Fruit fly (Drosophila melanogaster) Kc167 (cell line): ENCODE measurements around the gene Mical.

ENCODE experiments used
- Myc ChIP-seq: fragments of >200 bp; optimal IDR thresholded peaks from 2 replicates; lab custom pipeline; 2017; ENCODE audit warnings: missing external identifiers
- Sin3A ChIP-seq: fragments of >200 bp; optimal IDR thresholded peaks from 2 replicates; lab custom pipeline; 2018; ENCODE audit warnings: missing external identifiers
- h ChIP-seq: fragments of >200 bp; optimal IDR thresholded peaks from 3 replicates; lab custom pipeline; 2018; ENCODE audit warnings: missing external identifiers
- insv ChIP-seq: fragments of >200 bp; optimal IDR thresholded peaks from 3 replicates; lab custom pipeline; 2018; ENCODE audit warnings: missing external identifiers
- psq ChIP-seq: fragments of >200 bp; optimal IDR thresholded peaks from 2 replicates; lab custom pipeline; 2017; ENCODE audit warnings: missing external identifiers
- ttk ChIP-seq: sonication (Bioruptor generic); optimal IDR thresholded peaks from 2 replicates; lab custom pipeline; 2017; ENCODE audit warnings: missing external identifiers

The Mical gene

DNA sequence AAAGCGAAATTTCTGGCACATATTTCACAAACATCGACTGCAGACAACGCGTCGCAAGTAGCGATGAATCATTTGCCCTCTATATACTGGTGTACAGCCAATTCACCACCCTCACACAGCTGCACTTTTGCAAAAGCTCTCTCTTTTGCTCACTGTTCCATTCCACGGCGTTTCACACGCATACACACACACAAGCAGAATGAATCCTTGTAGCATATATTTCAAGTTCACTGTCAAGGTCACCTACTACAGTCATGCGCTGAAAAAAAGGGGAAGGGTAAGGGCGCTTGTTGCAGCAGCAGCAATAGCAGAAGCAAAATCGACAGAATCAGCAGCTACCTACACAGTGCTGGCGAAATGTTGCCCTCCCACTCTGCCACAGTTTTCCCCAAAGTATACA is 38.0 kb upstream of the Mical start:
- no peak for TF ChIP-seq psq

DNA sequence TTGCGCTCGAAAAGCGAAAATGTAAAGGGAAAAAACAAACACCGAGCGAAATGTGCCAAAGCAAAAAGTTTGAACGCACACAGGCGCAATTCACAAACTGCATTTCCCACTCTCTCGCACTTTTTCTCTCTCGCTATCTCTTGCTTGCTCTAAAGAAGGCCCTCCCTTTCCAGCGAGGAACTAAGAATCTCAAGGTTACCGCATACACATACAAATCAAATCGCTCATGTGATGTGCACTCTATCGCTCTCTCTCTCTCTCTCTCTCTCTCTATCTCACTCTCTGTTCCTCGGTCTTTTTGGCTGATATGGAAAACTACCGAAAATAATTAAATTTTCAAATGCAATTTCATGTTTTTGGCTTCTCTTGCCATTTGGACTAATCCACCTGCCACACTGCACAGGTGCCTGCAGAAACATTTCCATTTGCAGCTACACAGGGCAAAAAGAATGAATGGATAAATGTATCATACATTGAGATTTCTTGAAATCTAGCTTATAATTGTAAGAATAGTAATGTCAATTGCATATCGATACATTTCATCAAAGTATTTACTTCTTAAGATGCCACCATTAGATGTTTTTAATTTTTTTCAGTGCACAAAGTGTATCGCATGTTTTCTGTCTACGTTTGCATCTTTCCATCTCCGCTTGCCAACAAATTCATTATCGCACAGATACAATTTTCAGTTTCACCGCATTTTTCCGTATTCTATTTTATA is 36.7 kb upstream of the Mical start:
- no peak for TF ChIP-seq Sin3A (lab: Kevin White, UChicago)
- no peak for TF ChIP-seq insv (lab: Kevin White, UChicago)
- no peak for TF ChIP-seq h
- TF ChIP-seq psq: no peak
- TF ChIP-seq Myc (lab: Kevin White, UChicago): no peak
- TF ChIP-seq ttk (lab: Kevin White, UChicago): no peak

DNA sequence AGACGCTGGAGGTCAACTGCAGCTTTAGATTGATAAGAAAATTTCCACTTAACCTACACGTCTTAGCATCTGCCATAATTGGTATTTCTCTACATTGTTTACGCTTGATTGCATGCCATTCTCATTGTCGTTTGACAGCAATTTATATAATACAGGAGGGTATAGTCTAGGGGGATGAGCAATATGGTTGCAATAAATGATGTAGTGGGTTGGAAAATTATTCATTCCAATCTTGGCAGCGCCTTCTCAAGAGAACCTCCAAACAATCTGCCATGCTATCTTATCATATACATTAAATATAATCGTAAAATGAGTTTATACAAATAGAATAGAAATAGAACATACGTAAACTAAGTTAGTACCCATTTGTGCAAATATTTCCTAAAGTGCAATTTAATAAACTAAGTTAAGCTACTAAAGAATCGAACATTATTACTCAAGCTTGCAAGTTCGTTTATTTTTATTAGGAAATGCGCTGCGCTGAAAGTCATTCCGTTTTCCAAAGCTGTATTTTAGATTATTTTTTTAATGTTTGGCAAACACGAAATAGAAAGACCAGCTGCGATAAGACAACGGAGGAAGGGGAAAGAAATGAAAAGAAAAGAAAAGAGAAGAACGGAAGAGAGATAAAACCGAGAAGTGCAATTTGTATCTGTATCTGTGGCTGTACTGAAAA is 35.9 kb upstream of the Mical start:
- TF ChIP-seq psq: no peak
- TF ChIP-seq ttk (lab: Kevin White, UChicago): no peak
- TF ChIP-seq h: no peak
- no peak for TF ChIP-seq Myc (lab: Kevin White, UChicago)
- no peak for TF ChIP-seq Sin3A (lab: Kevin White, UChicago)
- no peak for TF ChIP-seq insv (lab: Kevin White, UChicago)

DNA sequence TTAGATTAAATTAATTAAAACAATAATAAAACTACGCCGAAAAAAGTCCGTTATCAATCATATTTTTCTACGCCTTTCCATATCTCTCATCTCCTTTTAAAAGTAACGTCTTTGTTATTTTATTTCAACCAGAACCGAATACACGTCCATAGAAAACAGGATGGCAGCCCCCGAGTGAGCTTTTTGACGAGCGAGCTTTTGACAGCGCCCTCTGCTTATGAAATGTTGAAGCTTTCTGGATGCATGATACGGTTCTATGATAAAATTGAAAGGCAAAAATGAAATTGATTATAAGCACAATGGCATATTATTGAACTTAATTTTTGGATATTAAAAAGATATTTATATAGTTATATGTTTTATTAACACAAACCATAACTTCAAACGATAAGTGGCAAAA is 34.0 kb upstream of the Mical start:
- TF ChIP-seq Myc (lab: Kevin White, UChicago): no peak
- no peak for TF ChIP-seq h
- no peak for TF ChIP-seq insv (lab: Kevin White, UChicago)
- TF ChIP-seq ttk (lab: Kevin White, UChicago): no peak
- no peak for TF ChIP-seq Sin3A (lab: Kevin White, UChicago)
- no peak for TF ChIP-seq psq

DNA sequence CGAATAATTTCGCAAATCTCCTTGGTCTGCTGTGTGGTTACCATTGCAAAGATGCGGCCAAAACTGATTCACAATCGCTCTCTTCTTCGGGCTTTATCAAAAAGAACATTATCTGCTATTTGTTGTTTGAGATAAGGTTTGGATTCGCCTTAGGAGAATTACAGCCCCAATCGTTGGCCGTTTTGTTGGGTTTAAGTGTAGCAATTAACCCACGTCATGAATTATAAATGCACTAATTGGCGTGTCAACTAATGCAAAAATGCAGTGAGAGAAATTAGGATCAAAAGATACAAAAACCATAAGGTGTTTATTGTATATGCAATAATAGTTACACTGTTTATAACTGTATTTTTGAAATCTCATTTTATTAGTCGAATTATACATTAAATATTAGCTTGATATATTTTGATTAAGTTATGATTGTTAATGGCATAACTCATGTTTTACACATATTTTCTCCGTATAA is 32.7 kb upstream of the Mical start, which contains the start of gene Alp13:
Gene Alp13 (minus strand): TSS at position 51 of the 466 bp plus-strand sequence.
- TF ChIP-seq h (no peak), insv (lab: Kevin White, UChicago) (no peak), Sin3A (lab: Kevin White, UChicago) (no peak), ttk (lab: Kevin White, UChicago) (no peak), Myc (lab: Kevin White, UChicago) (no peak), psq (no peak)

DNA sequence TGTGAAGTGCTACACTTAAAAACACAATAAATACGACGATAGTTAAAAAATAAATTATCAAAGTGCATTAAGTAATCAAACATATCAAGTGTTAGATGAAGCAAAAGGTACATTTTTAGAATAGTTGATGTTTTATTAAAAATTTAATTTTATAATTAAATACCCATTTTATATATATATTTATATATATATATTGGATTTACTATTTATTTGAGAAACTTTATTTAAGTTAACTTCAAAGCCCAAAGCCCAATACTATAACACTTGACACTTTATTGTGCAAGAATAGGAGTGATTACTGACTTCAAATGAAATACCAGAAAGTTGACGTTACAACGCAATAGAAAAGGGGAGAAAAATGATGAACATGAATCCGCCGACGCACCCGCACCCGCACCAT is 28.1 kb upstream of the Mical start, which contains the start of gene nerfin-2:
Gene nerfin-2 (plus strand): TSS at position 301 of the 400 bp plus-strand sequence.
- TF ChIP-seq ttk (lab: Kevin White, UChicago) (no peak), Myc (lab: Kevin White, UChicago) (no peak), insv (lab: Kevin White, UChicago) (no peak), Sin3A (lab: Kevin White, UChicago) (no peak)

DNA sequence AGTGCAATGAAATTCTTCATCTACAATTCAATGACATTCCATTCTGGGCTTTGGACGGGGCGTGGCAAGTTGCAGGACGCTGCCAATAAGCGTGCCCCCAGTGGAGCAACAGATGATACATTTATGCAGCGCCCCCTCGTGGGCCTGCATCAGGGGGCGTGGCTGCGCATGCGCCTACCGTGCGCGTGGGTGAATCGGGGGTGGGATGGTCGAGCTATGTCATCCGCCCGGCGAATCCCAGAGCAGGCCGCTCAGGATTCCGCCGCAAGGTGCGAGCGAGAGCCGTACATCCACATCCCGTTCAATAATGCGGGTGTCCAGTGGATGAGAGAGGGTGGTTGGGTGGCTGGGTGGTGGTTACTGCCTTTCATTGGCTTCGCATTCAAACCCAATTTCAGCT is 27.5 kb upstream of the Mical start:
- TF ChIP-seq h (no peak), psq (no peak), Sin3A (lab: Kevin White, UChicago) (no peak), ttk (lab: Kevin White, UChicago) (no peak), Myc (lab: Kevin White, UChicago) (no peak), insv (lab: Kevin White, UChicago) (no peak)

DNA sequence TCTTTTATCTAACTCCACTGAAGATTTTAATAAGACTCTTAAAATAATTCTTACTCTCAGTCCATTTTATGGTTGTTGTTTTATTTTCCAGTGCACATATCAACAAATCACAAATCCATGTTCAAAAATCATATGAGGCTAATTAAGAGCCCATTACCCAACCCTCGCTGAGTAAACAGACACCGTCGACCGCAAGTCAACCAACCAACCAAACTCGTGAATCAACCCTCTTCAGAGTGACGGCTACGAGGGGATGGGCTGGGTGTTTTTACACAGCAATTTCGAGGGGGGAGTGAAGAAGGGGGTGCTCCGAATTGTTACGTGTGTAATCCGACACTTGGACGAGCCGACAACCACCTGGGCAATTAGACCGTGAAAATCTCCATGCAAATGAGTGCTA is 26.1 kb upstream of the Mical start:
- TF ChIP-seq ttk (lab: Kevin White, UChicago): no peak
- no peak for TF ChIP-seq h
- TF ChIP-seq Sin3A (lab: Kevin White, UChicago): no peak
- no peak for TF ChIP-seq psq
- no peak for TF ChIP-seq insv (lab: Kevin White, UChicago)
- TF ChIP-seq Myc (lab: Kevin White, UChicago): no peak

DNA sequence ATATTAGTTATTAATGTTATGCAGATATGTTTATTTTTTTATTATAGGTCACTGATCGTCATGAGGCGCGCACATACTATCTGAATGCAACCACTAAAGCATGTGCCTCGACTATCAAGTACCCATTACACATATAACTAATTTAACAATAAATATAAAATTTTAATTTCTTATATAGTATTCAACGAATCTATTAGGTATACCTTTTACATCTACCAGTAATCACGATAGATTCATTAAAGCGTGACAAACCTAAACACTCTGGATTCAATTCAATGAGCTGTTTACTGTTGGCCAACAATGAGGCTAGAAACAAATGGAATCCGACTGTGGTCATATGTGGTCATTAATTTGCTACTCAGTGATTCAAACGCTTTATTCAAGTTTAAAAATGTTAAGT is 24.9 kb upstream of the Mical start, which contains the start of gene CG33784:
Gene CG33784 (plus strand): TSS at position 301 of the 400 bp plus-strand sequence.
- TF ChIP-seq ttk (lab: Kevin White, UChicago) (no peak), psq (no peak), Sin3A (lab: Kevin White, UChicago) (no peak), insv (lab: Kevin White, UChicago) (no peak), h (no peak), Myc (lab: Kevin White, UChicago) (no peak)

DNA sequence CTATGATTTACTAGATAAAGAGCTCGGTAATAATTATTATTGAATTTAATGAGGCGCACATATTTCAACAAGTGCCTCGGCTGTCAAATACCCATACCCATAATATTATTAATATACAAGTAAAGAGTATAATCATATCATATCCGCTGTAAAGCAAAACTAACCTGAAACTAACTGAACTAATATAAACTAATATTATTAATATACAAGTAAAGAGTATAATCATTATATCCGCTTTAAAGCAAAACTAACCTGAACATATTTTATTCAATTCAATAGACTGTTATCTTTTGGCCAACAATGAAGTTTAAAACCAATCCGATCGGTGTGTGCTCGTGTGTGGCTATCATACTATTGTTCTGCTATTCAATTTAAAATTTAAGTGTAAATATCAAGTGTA is 23.8 kb upstream of the Mical start, which contains the start of gene CG33783:
Gene CG33783 (plus strand): TSS at position 301 of the 400 bp plus-strand sequence.
- TF ChIP-seq h (no peak), insv (lab: Kevin White, UChicago) (no peak), psq (no peak), ttk (lab: Kevin White, UChicago) (no peak), Sin3A (lab: Kevin White, UChicago) (no peak), Myc (lab: Kevin White, UChicago) (no peak)

DNA sequence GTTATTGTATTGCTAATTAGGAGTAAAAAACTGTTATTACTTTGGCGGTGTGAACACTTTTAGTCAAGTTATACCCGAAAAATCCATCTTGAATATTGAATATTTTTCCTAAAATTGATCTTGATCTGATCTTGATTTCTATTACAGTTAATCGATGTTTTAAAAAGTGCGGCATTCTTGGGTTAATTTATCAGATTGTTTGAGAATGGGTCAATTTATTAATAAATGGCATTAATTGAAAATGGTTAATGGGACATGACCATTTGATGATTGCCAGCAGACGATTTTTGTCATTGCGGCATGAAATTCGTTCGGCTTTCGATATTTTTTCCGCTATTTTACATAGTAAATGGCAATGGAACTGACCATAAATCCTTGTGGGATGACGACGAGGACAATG is 21.0 kb upstream of the Mical start, which contains the start of gene CG33631:
Gene CG33631 (plus strand): TSS at position 301 of the 400 bp plus-strand sequence.
- TF ChIP-seq psq: no peak
- no peak for TF ChIP-seq Sin3A (lab: Kevin White, UChicago)
- TF ChIP-seq insv (lab: Kevin White, UChicago): no peak
- TF ChIP-seq Myc (lab: Kevin White, UChicago): no peak
- TF ChIP-seq ttk (lab: Kevin White, UChicago): no peak
- no peak for TF ChIP-seq h

DNA sequence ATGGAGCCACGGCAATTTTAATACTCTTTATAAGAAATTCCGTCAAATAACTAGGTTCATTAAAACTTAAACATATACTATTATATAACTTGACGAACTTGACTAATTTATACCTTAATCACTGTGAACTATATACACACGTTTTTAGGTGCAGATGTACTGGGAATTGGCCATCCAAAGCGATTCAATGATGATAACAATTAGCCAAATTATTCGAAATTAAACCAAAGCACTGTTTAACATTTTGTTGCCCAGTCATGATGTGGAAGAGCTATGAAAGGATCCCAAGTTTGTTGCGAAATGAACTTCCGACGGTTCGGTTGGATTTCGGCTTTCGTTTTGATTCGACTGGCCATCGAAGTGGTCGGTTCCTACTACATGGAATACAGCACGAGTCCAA is 19.6 kb upstream of the Mical start, which contains the start of gene CG33630:
Gene CG33630 (plus strand): TSS at position 301 of the 400 bp plus-strand sequence.
- no peak for TF ChIP-seq Myc (lab: Kevin White, UChicago)
- no peak for TF ChIP-seq ttk (lab: Kevin White, UChicago)
- TF ChIP-seq Sin3A (lab: Kevin White, UChicago): no peak
- TF ChIP-seq psq: no peak
